Fruit fly (Drosophila melanogaster) whole organism, embryonic: ENCODE results near the gene CG6766.

ENCODE experiments used
- ATbp ChIP-seq: fragments of 200-800 bp; sonication (Bioruptor generic); optimal IDR thresholded peaks from 2 replicates; lab custom pipeline; 2017; ENCODE audit warnings: missing biosample characterization, mild to moderate bottlenecking, missing genetic modification characterization, missing genetic modification reagents
- Ada2b ChIP-seq: fragments of 200-800 bp; sonication (Bioruptor generic); IDR thresholded peaks from 2 replicates; pipeline ENCODE4 v1.3.6; 2022; ENCODE audit warnings: missing biosample characterization, missing genetic modification characterization
- Atf3 ChIP-seq: fragments of 200-800 bp; sonication (Bioruptor generic); optimal IDR thresholded peaks from 3 replicates; lab custom pipeline; 2016; ENCODE audit warnings: missing biosample characterization, missing genetic modification characterization
- BtbVII ChIP-seq: fragments of 200-800 bp; sonication (Bioruptor generic); optimal IDR thresholded peaks from 3 replicates; lab custom pipeline; 2017; ENCODE audit warnings: missing biosample characterization, mild to moderate bottlenecking, missing genetic modification characterization
- CG10147 ChIP-seq: fragments of 200-800 bp; sonication (Bioruptor generic); optimal IDR thresholded peaks from 2 replicates; lab custom pipeline; 2019; ENCODE audit warnings: missing biosample characterization, mild to moderate bottlenecking, missing genetic modification characterization, moderate library complexity
- CG10321 ChIP-seq: fragments of 200-800 bp; sonication (Bioruptor generic); IDR thresholded peaks from 2 replicates; pipeline ENCODE4 v1.3.6; 2022; ENCODE audit warnings: missing biosample characterization, missing genetic modification characterization
- CG10565 ChIP-seq: fragments of 200-800 bp; sonication (Bioruptor generic); optimal IDR thresholded peaks from 3 replicates; lab custom pipeline; 2016; ENCODE audit warnings: missing biosample characterization, mild to moderate bottlenecking, missing genetic modification characterization
- CG10654 ChIP-seq: fragments of 200-800 bp; sonication (Bioruptor generic); optimal IDR thresholded peaks from 2 replicates; lab custom pipeline; 2016; ENCODE audit warnings: missing biosample characterization, missing genetic modification characterization
- CG11398 ChIP-seq: fragments of 200-800 bp; sonication (Bioruptor generic); optimal IDR thresholded peaks from 2 replicates; lab custom pipeline; 2016; ENCODE audit warnings: missing biosample characterization, missing genetic modification characterization
- CG12155 ChIP-seq: fragments of 200-800 bp; sonication (Bioruptor generic); optimal IDR thresholded peaks from 3 replicates; lab custom pipeline; 2016; ENCODE audit warnings: missing biosample characterization, missing genetic modification characterization
- CG12299 ChIP-seq: fragments of 200-800 bp; sonication (Bioruptor generic); optimal IDR thresholded peaks from 2 replicates; lab custom pipeline; 2018; ENCODE audit warnings: missing biosample characterization, mild to moderate bottlenecking, missing genetic modification characterization
- CG12769 ChIP-seq: fragments of 200-800 bp; sonication (Bioruptor generic); optimal IDR thresholded peaks from 2 replicates; lab custom pipeline; 2019; ENCODE audit warnings: missing biosample characterization, mild to moderate bottlenecking, missing genetic modification characterization, moderate library complexity
- CG13624 ChIP-seq: fragments of 200-800 bp; sonication (Bioruptor generic); optimal IDR thresholded peaks from 2 replicates; lab custom pipeline; 2016; ENCODE audit warnings: missing biosample characterization, missing genetic modification characterization
- CG14441 ChIP-seq: fragments of 200-800 bp; sonication (Bioruptor generic); IDR thresholded peaks from 2 replicates; pipeline ENCODE4 v1.3.6; 2022; ENCODE audit warnings: missing biosample characterization, missing genetic modification characterization
- CG15696 ChIP-seq: fragments of 200-800 bp; sonication (Bioruptor generic); optimal IDR thresholded peaks from 2 replicates; lab custom pipeline; 2019; ENCODE audit warnings: missing biosample characterization, mild to moderate bottlenecking, missing genetic modification characterization, moderate library complexity
- CG1792 ChIP-seq: fragments of 200-800 bp; sonication (Bioruptor generic); optimal IDR thresholded peaks from 2 replicates; lab custom pipeline; 2016; ENCODE audit warnings: missing biosample characterization, missing genetic modification characterization
- CG18262 ChIP-seq: fragments of 200-800 bp; optimal IDR thresholded peaks from 3 replicates; lab custom pipeline; 2019; ENCODE audit warnings: missing biosample characterization, mild to moderate bottlenecking, missing genetic modification characterization, moderate library complexity
- CG42726 ChIP-seq: fragments of 200-800 bp; sonication (Bioruptor generic); IDR thresholded peaks from 2 replicates; pipeline ENCODE4 v1.3.6; 2022; ENCODE audit warnings: missing biosample characterization, missing genetic modification characterization; ENCODE audit not compliant: partially characterized antibody
- CG43689 ChIP-seq: fragments of 200-800 bp; sonication (Bioruptor generic); IDR thresholded peaks from 2 replicates; pipeline ENCODE4 v1.3.6; 2022; ENCODE audit warnings: missing biosample characterization, missing genetic modification characterization
- CG4617 ChIP-seq: fragments of 200-800 bp; sonication (Bioruptor generic); optimal IDR thresholded peaks from 3 replicates; lab custom pipeline; 2016; ENCODE audit warnings: missing biosample characterization, missing genetic modification characterization, borderline replicate concordance
- CG8281 ChIP-seq: fragments of 200-800 bp; sonication (Bioruptor generic); optimal IDR thresholded peaks from 2 replicates; lab custom pipeline; 2018; ENCODE audit warnings: missing biosample characterization, mild to moderate bottlenecking, missing genetic modification characterization, moderate library complexity
- CG8290 ChIP-seq, 3 experiments: fragments of 200-800 bp; sonication (Bioruptor generic); optimal IDR thresholded peaks; 2 replicates each; lab custom pipeline; 2016 to 2019; ENCODE audit warnings: missing biosample characterization in 3 of 3, missing genetic modification characterization in 3 of 3, mild to moderate bottlenecking in 2 of 3, moderate library complexity in 1 of 3
- CG8388 ChIP-seq: fragments of 200-800 bp; sonication (Bioruptor generic); optimal IDR thresholded peaks from 2 replicates; lab custom pipeline; 2019; ENCODE audit warnings: missing biosample characterization, mild to moderate bottlenecking, missing genetic modification characterization, moderate library complexity
- CG9215 ChIP-seq: fragments of 200-800 bp; sonication (Bioruptor generic); IDR thresholded peaks from 2 replicates; pipeline ENCODE4 v1.3.6; 2022; ENCODE audit warnings: missing biosample characterization, missing genetic modification characterization
- CG9437 ChIP-seq: fragments of 200-800 bp; sonication (Bioruptor generic); optimal IDR thresholded peaks from 2 replicates; lab custom pipeline; 2018; ENCODE audit warnings: missing biosample characterization, mild to moderate bottlenecking, missing genetic modification characterization
- CG9817 ChIP-seq: fragments of 200-800 bp; sonication (Bioruptor generic); optimal IDR thresholded peaks from 2 replicates; lab custom pipeline; 2018; ENCODE audit warnings: missing biosample characterization, mild to moderate bottlenecking, missing genetic modification characterization, moderate library complexity
- Ets65A ChIP-seq: fragments of 200-800 bp; sonication (Bioruptor generic); peaks from one replicate; lab custom pipeline; 2016; ENCODE audit warnings: missing biosample characterization, missing genetic modification characterization
- H15 ChIP-seq: fragments of 200-800 bp; sonication (Bioruptor generic); IDR thresholded peaks from 3 replicates; pipeline ENCODE4 v1.3.6; 2022; ENCODE audit warnings: missing biosample characterization, missing genetic modification characterization
- Neu2 ChIP-seq: fragments of 200-800 bp; sonication (Bioruptor generic); optimal IDR thresholded peaks from 3 replicates; lab custom pipeline; 2016; ENCODE audit warnings: missing biosample characterization, missing genetic modification characterization, borderline replicate concordance
- Sin3A ChIP-seq: fragments of >200 bp; optimal IDR thresholded peaks from 2 replicates; lab custom pipeline; 2018
- Sox100B ChIP-seq: fragments of 200-800 bp; sonication (Bioruptor generic); optimal IDR thresholded peaks from 3 replicates; lab custom pipeline; 2018; ENCODE audit warnings: missing biosample characterization, mild to moderate bottlenecking, missing genetic modification characterization
- ab ChIP-seq: fragments of 200-800 bp; sonication (Bioruptor generic); optimal IDR thresholded peaks from 2 replicates; lab custom pipeline; 2016; ENCODE audit warnings: missing biosample characterization, missing genetic modification characterization
- ap ChIP-seq: fragments of 200-800 bp; sonication (Bioruptor generic); IDR thresholded peaks from 2 replicates; pipeline ENCODE4 v1.3.6; 2022; ENCODE audit warnings: missing biosample characterization, missing genetic modification characterization
- az2 ChIP-seq: fragments of 200-800 bp; sonication (Bioruptor generic); optimal IDR thresholded peaks from 3 replicates; lab custom pipeline; 2016; ENCODE audit warnings: missing biosample characterization, missing genetic modification characterization
- bcd ChIP-seq: fragments of 200-800 bp; sonication (Bioruptor generic); optimal IDR thresholded peaks from 2 replicates; lab custom pipeline; 2017; ENCODE audit warnings: missing biosample characterization, mild to moderate bottlenecking, missing genetic modification characterization
- ci ChIP-seq: fragments of 200-800 bp; sonication (Bioruptor generic); IDR thresholded peaks from 3 replicates; pipeline ENCODE4 v1.3.6; 2022; ENCODE audit warnings: missing biosample characterization, missing genetic modification characterization
- crc ChIP-seq: fragments of 200-800 bp; sonication (Bioruptor generic); optimal IDR thresholded peaks from 2 replicates; lab custom pipeline; 2016; ENCODE audit warnings: missing biosample characterization, missing genetic modification characterization
- dan ChIP-seq: fragments of 200-800 bp; sonication (Bioruptor generic); IDR thresholded peaks from 2 replicates; pipeline ENCODE4 v1.3.6; 2022; ENCODE audit warnings: missing biosample characterization, missing genetic modification characterization
- gcm ChIP-seq: fragments of 200-800 bp; sonication (Bioruptor generic); optimal IDR thresholded peaks from 2 replicates; lab custom pipeline; 2019; ENCODE audit warnings: missing biosample characterization, mild to moderate bottlenecking, missing genetic modification characterization, moderate library complexity
- gfzf ChIP-seq: fragments of 200-800 bp; sonication (Bioruptor generic); optimal IDR thresholded peaks from 2 replicates; lab custom pipeline; 2016; ENCODE audit warnings: missing biosample characterization, mild to moderate bottlenecking, missing genetic modification characterization, moderate library complexity
- hbn ChIP-seq: fragments of 200-800 bp; sonication (Bioruptor generic); IDR thresholded peaks from 2 replicates; pipeline ENCODE4 v1.3.6; 2022; ENCODE audit warnings: missing biosample characterization, missing genetic modification characterization; ENCODE audit not compliant: partially characterized antibody
- nerfin-1 ChIP-seq: fragments of 200-800 bp; sonication (Bioruptor generic); optimal IDR thresholded peaks from 3 replicates; lab custom pipeline; 2019; ENCODE audit warnings: missing biosample characterization, mild to moderate bottlenecking, missing genetic modification characterization, moderate library complexity
- pros ChIP-seq: fragments of 200-800 bp; sonication (Bioruptor generic); optimal IDR thresholded peaks from 3 replicates; lab custom pipeline; 2019; ENCODE audit warnings: missing biosample characterization, mild to moderate bottlenecking, missing genetic modification characterization, moderate library complexity
- sim ChIP-seq: fragments of 200-800 bp; sonication (Bioruptor generic); IDR thresholded peaks from 2 replicates; pipeline ENCODE4 v1.3.6; 2022; ENCODE audit warnings: missing biosample characterization, missing genetic modification characterization
- sr ChIP-seq: fragments of 200-800 bp; sonication (Bioruptor generic); IDR thresholded peaks from 3 replicates; pipeline ENCODE4 v1.3.6; 2022; ENCODE audit warnings: missing biosample characterization, missing genetic modification characterization
- toy ChIP-seq: fragments of 200-800 bp; sonication (Bioruptor generic); IDR thresholded peaks from 2 replicates; pipeline ENCODE4 v1.3.6; 2022; ENCODE audit warnings: missing biosample characterization, missing genetic modification characterization
- vfl ChIP-seq: fragments of 200-800 bp; sonication (Bioruptor generic); optimal IDR thresholded peaks from 2 replicates; lab custom pipeline; 2016; ENCODE audit warnings: missing biosample characterization, missing genetic modification characterization
- zen ChIP-seq: fragments of 200-800 bp; sonication (Bioruptor generic); optimal IDR thresholded peaks from 3 replicates; lab custom pipeline; 2018; ENCODE audit warnings: missing biosample characterization, mild to moderate bottlenecking, missing genetic modification characterization, moderate library complexity

CG6766 gene

DNA sequence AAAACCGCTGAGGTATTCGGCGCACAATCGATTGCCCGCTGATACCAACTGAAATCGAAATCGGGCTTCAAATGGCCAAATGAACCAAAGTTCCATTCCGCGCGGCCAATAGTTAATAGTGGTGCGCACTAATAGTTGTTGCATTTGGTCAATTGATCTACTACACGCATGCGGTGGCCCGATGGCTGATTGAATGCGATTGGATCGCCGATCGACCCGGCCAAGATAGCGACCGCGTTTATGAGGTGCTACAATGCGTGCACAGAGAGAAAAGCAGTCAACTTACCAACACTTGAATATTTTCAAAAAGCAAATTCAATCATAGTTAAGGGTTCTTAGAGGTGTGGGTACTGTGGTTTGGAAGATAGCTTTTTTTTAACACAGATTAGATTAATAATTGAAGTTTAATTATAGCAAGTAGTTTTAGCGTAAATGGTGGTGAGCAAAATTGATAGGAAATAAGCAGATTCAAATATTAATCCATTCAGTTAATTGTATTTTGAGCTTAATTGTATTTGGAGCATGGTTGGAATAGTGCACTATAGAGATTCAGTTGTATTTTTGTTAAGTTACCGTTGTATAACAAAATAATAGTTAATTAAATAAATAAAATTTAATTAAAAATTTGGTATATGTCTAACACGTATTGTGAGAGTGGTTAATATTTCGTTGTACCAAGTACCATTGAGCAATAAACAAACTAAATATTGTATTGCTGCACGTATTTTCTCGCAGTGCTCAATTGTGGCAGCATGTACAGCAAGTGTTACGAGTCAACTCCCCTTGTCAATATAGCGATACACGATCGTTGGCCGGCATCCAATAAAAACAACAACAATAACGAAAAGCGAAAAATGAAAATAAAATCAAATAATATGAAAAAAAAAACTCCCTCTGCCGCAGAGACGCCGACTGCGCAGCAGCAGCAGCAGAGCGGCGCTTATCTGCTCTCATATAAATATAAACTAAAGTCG lies 13.7 kb downstream of the CG6766 start (continued):
- TF ChIP-seq gcm (GFP tag; lab: Kevin White, UChicago) = peak; percentile 20
- TF ChIP-seq toy (GFP tag; lab: Robert Waterston, UW) = no peak
- TF ChIP-seq hbn (GFP tag; lab: Robert Waterston, UW) = no peak
- peak; percentile 3 for TF ChIP-seq zen (tag; lab: Kevin White, UChicago)
- 0 out of 2 replicates have a peak, but pooled peaks have one; percentile 25 for TF ChIP-seq CG43689 (GFP tag; lab: Robert Waterston, UW)
- TF ChIP-seq BtbVII = no peak
- peak; percentile 41 for TF ChIP-seq ATbp (GFP tag; lab: Kevin White, UChicago)
- TF ChIP-seq CG12155 (GFP tag; lab: Kevin White, UChicago) = peak; percentile 11
- no peak for TF ChIP-seq CG10321 (GFP tag; lab: Robert Waterston, UW)
- no peak for TF ChIP-seq Sin3A
- peak; percentile 44; the same call in 1 of the 3 replicates for TF ChIP-seq ci
- no peak for TF ChIP-seq Ada2b (GFP tag; lab: Robert Waterston, UW)
- peak; percentile 5 for TF ChIP-seq Atf3 (GFP tag; lab: Kevin White, UChicago)
- no peak for TF ChIP-seq CG10565
- no peak for TF ChIP-seq ab
- peak; percentile 46 for TF ChIP-seq CG8388 (GFP tag; lab: Kevin White, UChicago)
- no peak for TF ChIP-seq CG1792 (GFP tag; lab: Kevin White, UChicago)
- TF ChIP-seq ap (GFP tag; lab: Robert Waterston, UW) = no peak
- no peak for TF ChIP-seq CG15696
- TF ChIP-seq az2 (GFP tag; lab: Kevin White, UChicago) = peak; percentile 32
- TF ChIP-seq CG12769 (tag; lab: Kevin White, UChicago) = peak; percentile 22
- TF ChIP-seq CG11398 = peak; percentile 6
- TF ChIP-seq H15 = peak; percentile 51; the same call in 1 of the 3 replicates
- TF ChIP-seq CG10147 (GFP tag; lab: Kevin White, UChicago) = no peak
- peak; percentile 83 for TF ChIP-seq CG9437 (GFP tag; lab: Kevin White, UChicago)
- no peak for TF ChIP-seq gfzf (GFP tag; lab: Kevin White, UChicago)
- TF ChIP-seq CG8290 (GFP tag; optimal IDR thresholded peaks at IDR 0.05; lab: Kevin White, UChicago) = no peak
- TF ChIP-seq CG8290 (tag; optimal IDR thresholded peaks at IDR 0.05; lab: Kevin White, UChicago) = peak in 1 of 2 experiments; percentile 69
- no peak for TF ChIP-seq CG42726 (GFP tag; lab: Robert Waterston, UW)
- TF ChIP-seq Ets65A (GFP tag; lab: Kevin White, UChicago) = peak; percentile 95
- TF ChIP-seq dan (GFP tag; lab: Robert Waterston, UW) = no peak
- no peak for TF ChIP-seq pros
- no peak for TF ChIP-seq CG13624 (GFP tag; lab: Kevin White, UChicago)
- TF ChIP-seq sim (GFP tag; lab: Robert Waterston, UW) = no peak
- TF ChIP-seq crc = no peak
- TF ChIP-seq CG18262 = peak; percentile 79
- TF ChIP-seq bcd (GFP tag; lab: Kevin White, UChicago) = peak; percentile 60
- no peak for TF ChIP-seq CG8281 (tag; lab: Kevin White, UChicago)
- TF ChIP-seq Sox100B (GFP tag; lab: Kevin White, UChicago) = peak; percentile 78
- TF ChIP-seq Neu2 (GFP tag; lab: Kevin White, UChicago) = no peak
- peak; percentile 24 for TF ChIP-seq CG9817 (tag; lab: Kevin White, UChicago)
- no peak for TF ChIP-seq CG9215 (GFP tag; lab: Robert Waterston, UW)
- peak; percentile 62 for TF ChIP-seq CG14441 (GFP tag; lab: Robert Waterston, UW)
- no peak for TF ChIP-seq CG4617 (GFP tag; lab: Kevin White, UChicago)
- TF ChIP-seq CG12299 = no peak
- peak; percentile 34 for TF ChIP-seq CG10654 (GFP tag; lab: Kevin White, UChicago)
- peak; percentile 3 for TF ChIP-seq nerfin-1 (tag; lab: Kevin White, UChicago)
- TF ChIP-seq sr = no peak
- no peak for TF ChIP-seq vfl (GFP tag; lab: Kevin White, UChicago)
